Worm (Caenorhabditis elegans): ENCODE data around the gene bgnt-1.3.

The bgnt-1.3 gene

DNA sequence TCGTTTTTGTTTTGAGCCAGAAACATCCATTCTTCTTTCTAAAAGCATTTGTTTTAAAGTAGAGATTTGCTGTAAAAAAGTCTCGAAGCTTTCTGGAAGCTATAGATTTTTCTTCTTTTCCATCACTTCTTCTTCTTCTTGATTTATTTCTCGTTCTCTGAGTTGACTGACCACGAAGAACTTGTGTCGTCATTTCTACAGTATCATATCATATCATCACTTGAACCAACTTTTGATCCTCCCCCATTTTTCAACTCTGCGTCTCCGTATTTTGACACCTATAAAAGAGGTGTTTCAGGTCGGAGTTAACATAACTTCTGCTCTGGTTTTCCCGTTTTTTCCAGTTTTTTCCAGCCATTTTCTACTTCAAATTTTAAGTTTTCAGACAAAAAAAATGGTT lies 41.8 kb downstream of the bgnt-1.3 start, which contains the start of gene F11A5.9:
TSS of gene F11A5.9 (plus strand) at position 386 of the 400 bp plus-strand sequence.
- TF ChIP-seq peb-1 (tag; optimal IDR thresholded peaks at IDR 0.05), result no peak
- no peak for TF ChIP-seq elt-1 (tag; optimal IDR thresholded peaks at IDR 0.05)
- no peak for TF ChIP-seq gmeb-1 (tag; optimal IDR thresholded peaks at IDR 0.05)
- TF ChIP-seq mdl-1 (tag; optimal IDR thresholded peaks at IDR 0.05), result no peak
- no peak for TF ChIP-seq elt-3 (tag; optimal IDR thresholded peaks at IDR 0.05)
- TF ChIP-seq egl-27 (tag; optimal IDR thresholded peaks at IDR 0.05), result no peak
- no peak for TF ChIP-seq ZK546.5 (tag; optimal IDR thresholded peaks at IDR 0.05)
- TF ChIP-seq sma-9 (GFP tag; optimal IDR thresholded peaks at IDR 0.05), result no peak
- no peak for TF ChIP-seq sma-9 (tag; optimal IDR thresholded peaks at IDR 0.05)
- TF ChIP-seq C34F6.9 (tag; optimal IDR thresholded peaks at IDR 0.05), result no peak
- no peak for TF ChIP-seq unc-62 (GFP tag; optimal IDR thresholded peaks at IDR 0.05)
- TF ChIP-seq nhr-77 (tag; optimal IDR thresholded peaks at IDR 0.05), result no peak
- no peak for TF ChIP-seq nhr-11 (tag; optimal IDR thresholded peaks at IDR 0.05)

DNA sequence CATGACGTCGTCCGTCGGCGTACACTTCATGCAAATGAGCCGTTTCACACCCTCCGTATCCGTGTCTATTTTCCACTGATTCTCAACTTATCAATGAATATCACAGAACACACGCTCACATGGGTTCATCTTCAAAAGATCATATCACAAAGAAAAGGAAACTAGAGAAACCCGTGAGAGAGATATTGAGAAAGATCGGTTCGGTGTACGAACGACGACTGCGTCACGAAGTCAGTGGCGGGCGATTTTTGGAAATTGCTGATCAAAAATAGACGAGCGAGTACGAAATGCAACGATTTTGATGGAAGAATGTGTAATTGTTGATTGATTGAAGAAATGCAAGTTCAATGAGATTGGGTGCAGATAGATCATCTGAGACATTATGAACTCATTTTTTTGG lies 43.0 kb downstream of the bgnt-1.3 start:
- no peak for TF ChIP-seq mab-5 (tag; optimal IDR thresholded peaks at IDR 0.05)
- TF ChIP-seq blmp-1 (tag; optimal IDR thresholded peaks at IDR 0.05; ENCODE audit: insufficient read depth), result peak; percentile 49
- no peak for TF ChIP-seq sem-4 (tag; optimal IDR thresholded peaks at IDR 0.05)
- TF ChIP-seq unc-39 (tag; optimal IDR thresholded peaks at IDR 0.05), result no peak
- TF ChIP-seq egl-27 (tag; optimal IDR thresholded peaks at IDR 0.05), result peak; percentile 0
- no peak for TF ChIP-seq lin-39 (tag; optimal IDR thresholded peaks at IDR 0.05)
- TF ChIP-seq crh-2 (tag; optimal IDR thresholded peaks at IDR 0.05), result peak; percentile 5
- peak in 1 of 2 experiments; percentile 3 for TF ChIP-seq mdl-1 (tag; optimal IDR thresholded peaks at IDR 0.05)
- no peak for TF ChIP-seq ztf-11 (tag; optimal IDR thresholded peaks at IDR 0.05)
- no peak for TF ChIP-seq unc-55 (GFP tag; optimal IDR thresholded peaks at IDR 0.05)
- peak; percentile 27 for TF ChIP-seq gmeb-1 (tag; optimal IDR thresholded peaks at IDR 0.05)
- TF ChIP-seq nhr-10 (tag; optimal IDR thresholded peaks at IDR 0.05), result no peak
- TF ChIP-seq ZK546.5 (tag; optimal IDR thresholded peaks at IDR 0.05), result no peak
- peak; percentile 36 for TF ChIP-seq sma-3 (GFP tag; optimal IDR thresholded peaks at IDR 0.05)
- TF ChIP-seq ztf-1 (GFP tag; conservative IDR thresholded peaks at IDR 0.05), result no peak
- peak; percentile 14 for TF ChIP-seq Y55F3AM.14 (GFP tag; optimal IDR thresholded peaks at IDR 0.05)
- peak; percentile 81 for TF ChIP-seq nhr-21 (tag; optimal IDR thresholded peaks at IDR 0.05)
- TF ChIP-seq elt-1 (tag; optimal IDR thresholded peaks at IDR 0.05), result no peak
- no peak for TF ChIP-seq nhr-237 (tag; optimal IDR thresholded peaks at IDR 0.05)
- no peak for TF ChIP-seq F13H6.1 (tag; optimal IDR thresholded peaks at IDR 0.05)
- TF ChIP-seq nhr-129 (tag; optimal IDR thresholded peaks at IDR 0.05), result no peak
- TF ChIP-seq zag-1 (tag; optimal IDR thresholded peaks at IDR 0.05), result no peak
- no peak for TF ChIP-seq lin-13 (GFP tag; optimal IDR thresholded peaks at IDR 0.05)
- no peak for TF ChIP-seq peb-1 (tag; optimal IDR thresholded peaks at IDR 0.05)
- peak; percentile 91 for TF ChIP-seq sma-9 (GFP tag; optimal IDR thresholded peaks at IDR 0.05)
- no peak for TF ChIP-seq sma-9 (tag; optimal IDR thresholded peaks at IDR 0.05)
- TF ChIP-seq nhr-77 (tag; optimal IDR thresholded peaks at IDR 0.05), result no peak
- no peak for TF ChIP-seq fos-1 (tag; optimal IDR thresholded peaks at IDR 0.05)
- TF ChIP-seq skn-1 (tag; optimal IDR thresholded peaks at IDR 0.05), result no peak
- TF ChIP-seq nhr-25 (tag; optimal IDR thresholded peaks at IDR 0.05), result peak; percentile 45
- TF ChIP-seq R02D3.7 (tag; optimal IDR thresholded peaks at IDR 0.05), result no peak

DNA sequence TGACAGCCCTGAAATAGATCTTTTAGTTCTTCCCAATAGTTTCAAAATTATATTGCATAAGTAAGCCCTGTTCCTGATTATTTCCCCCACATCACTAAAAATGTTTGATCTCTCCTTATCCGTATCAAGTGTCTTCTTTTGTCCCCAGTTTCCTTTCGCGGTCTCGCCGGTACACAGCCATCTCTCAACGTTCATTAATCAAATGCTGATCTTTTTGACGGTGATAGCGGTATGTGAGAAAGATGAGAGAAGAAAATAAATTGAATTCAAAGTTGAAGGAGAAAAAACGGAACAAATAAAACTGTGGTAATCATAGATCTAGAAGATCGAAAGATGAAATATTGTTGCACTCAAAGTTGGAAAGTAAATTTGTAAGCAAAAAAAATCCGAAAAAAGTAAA lies 44.6 kb downstream of the bgnt-1.3 start:
- TF ChIP-seq sma-9 (GFP tag; optimal IDR thresholded peaks at IDR 0.05) (peak; percentile 76), sma-9 (tag; optimal IDR thresholded peaks at IDR 0.05) (no peak), nhr-237 (tag; optimal IDR thresholded peaks at IDR 0.05) (no peak), aly-2 (tag; optimal IDR thresholded peaks at IDR 0.05) (no peak), nhr-6 (tag; optimal IDR thresholded peaks at IDR 0.05) (no peak), nhr-11 (tag; optimal IDR thresholded peaks at IDR 0.05) (no peak), ceh-16 (tag; optimal IDR thresholded peaks at IDR 0.05) (no peak), nhr-21 (tag; optimal IDR thresholded peaks at IDR 0.05) (peak; percentile 61), nhr-23 (tag; optimal IDR thresholded peaks at IDR 0.05) (no peak), sem-4 (tag; optimal IDR thresholded peaks at IDR 0.05) (no peak), snpc-4 (tag; optimal IDR thresholded peaks at IDR 0.05) (no peak)

Data from whole organism, L2 larva.